Fruit fly (Drosophila melanogaster) whole organism, embryonic: ENCODE data around the gene HDAC1.
A peak's percentile ranks its signal among the peaks of the same experiment; 100 is the strongest.

Experiments used
- Abd-B ChIP-seq: fragments of 200-800 bp; sonication (Bioruptor generic); optimal IDR thresholded peaks from 2 replicates; lab custom pipeline; 2018; ENCODE audit warnings: missing biosample characterization, mild to moderate bottlenecking, missing genetic modification characterization, moderate library complexity
- Bdp1 ChIP-seq: fragments of 200-800 bp; sonication (Bioruptor generic); optimal IDR thresholded peaks from 3 replicates; lab custom pipeline; 2016; ENCODE audit warnings: missing biosample characterization, missing genetic modification characterization
- CG10321 ChIP-seq: fragments of 200-800 bp; sonication (Bioruptor generic); IDR thresholded peaks from 2 replicates; pipeline ENCODE4 v1.3.6; 2022; ENCODE audit warnings: missing biosample characterization, missing genetic modification characterization
- CG10565 ChIP-seq: fragments of 200-800 bp; sonication (Bioruptor generic); optimal IDR thresholded peaks from 3 replicates; lab custom pipeline; 2016; ENCODE audit warnings: missing biosample characterization, mild to moderate bottlenecking, missing genetic modification characterization
- CG10654 ChIP-seq: fragments of 200-800 bp; sonication (Bioruptor generic); optimal IDR thresholded peaks from 2 replicates; lab custom pipeline; 2016; ENCODE audit warnings: missing biosample characterization, missing genetic modification characterization
- CG11085 ChIP-seq: fragments of 200-800 bp; sonication (Bioruptor generic); IDR thresholded peaks from 2 replicates; pipeline ENCODE4 v1.3.6; 2022; ENCODE audit warnings: missing biosample characterization, missing genetic modification characterization
- CG12155 ChIP-seq: fragments of 200-800 bp; sonication (Bioruptor generic); optimal IDR thresholded peaks from 3 replicates; lab custom pipeline; 2016; ENCODE audit warnings: missing biosample characterization, missing genetic modification characterization
- CG12391 ChIP-seq: fragments of 200-800 bp; sonication (Bioruptor generic); optimal IDR thresholded peaks from 3 replicates; lab custom pipeline; 2018; ENCODE audit warnings: missing biosample characterization, mild to moderate bottlenecking, missing genetic modification characterization, moderate library complexity
- CG12744 ChIP-seq: fragments of 200-800 bp; sonication (Bioruptor generic); optimal IDR thresholded peaks from 2 replicates; lab custom pipeline; 2016; ENCODE audit warnings: missing biosample characterization, missing genetic modification characterization
- CG14965 ChIP-seq: fragments of 200-800 bp; sonication (Bioruptor generic); optimal IDR thresholded peaks from 2 replicates; lab custom pipeline; 2016; ENCODE audit warnings: missing biosample characterization, missing genetic modification characterization, borderline replicate concordance
- CG1647 ChIP-seq: fragments of 200-800 bp; sonication (Bioruptor generic); optimal IDR thresholded peaks from 3 replicates; lab custom pipeline; 2016; ENCODE audit warnings: missing biosample characterization, missing genetic modification characterization
- CG17328 ChIP-seq: fragments of 200-800 bp; sonication (Bioruptor generic); IDR thresholded peaks from 2 replicates; pipeline ENCODE4 v1.3.6; 2022; ENCODE audit warnings: missing biosample characterization, missing genetic modification characterization
- CG18011 ChIP-seq: fragments of 200-800 bp; sonication (Bioruptor generic); optimal IDR thresholded peaks from 2 replicates; lab custom pipeline; 2017; ENCODE audit warnings: missing biosample characterization, missing genetic modification characterization, mild to moderate bottlenecking, moderate library complexity, missing genotype
- CG2712 ChIP-seq: fragments of 200-800 bp; optimal IDR thresholded peaks from 3 replicates; lab custom pipeline; 2019; ENCODE audit warnings: missing biosample characterization, mild to moderate bottlenecking, missing genetic modification characterization, moderate library complexity
- CG2875 ChIP-seq: fragments of 200-800 bp; sonication (Bioruptor generic); optimal IDR thresholded peaks from 2 replicates; lab custom pipeline; 2017; ENCODE audit warnings: missing biosample characterization, mild to moderate bottlenecking, missing genetic modification characterization, missing genetic modification reagents
- CG34422 ChIP-seq: fragments of 200-800 bp; sonication (Bioruptor generic); IDR thresholded peaks from 3 replicates; pipeline ENCODE4 v1.3.6; 2022; ENCODE audit warnings: missing biosample characterization, missing genetic modification characterization
- CG4360 ChIP-seq: fragments of 200-800 bp; sonication (Bioruptor generic); IDR thresholded peaks from 2 replicates; pipeline ENCODE4 v1.3.6; 2022; ENCODE audit warnings: missing biosample characterization, missing genetic modification characterization
- CG6654 ChIP-seq: fragments of 200-800 bp; sonication (Bioruptor generic); optimal IDR thresholded peaks from 2 replicates; lab custom pipeline; 2017; ENCODE audit warnings: missing biosample characterization, mild to moderate bottlenecking, missing genetic modification characterization
- CG6813 ChIP-seq: fragments of 200-800 bp; sonication (Bioruptor generic); optimal IDR thresholded peaks from 2 replicates; lab custom pipeline; 2017; ENCODE audit warnings: missing biosample characterization, missing genetic modification characterization, mild to moderate bottlenecking, moderate library complexity, missing genetic modification reagents
- CG7372 ChIP-seq: fragments of 200-800 bp; sonication (Bioruptor generic); IDR thresholded peaks from 2 replicates; pipeline ENCODE4 v1.3.6; 2022; ENCODE audit warnings: missing biosample characterization, missing genetic modification characterization
- CG7556 ChIP-seq: fragments of 200-800 bp; sonication (Bioruptor generic); optimal IDR thresholded peaks from 2 replicates; lab custom pipeline; 2017; ENCODE audit warnings: missing biosample characterization, mild to moderate bottlenecking, missing genetic modification characterization
- CG8944 ChIP-seq: fragments of 200-800 bp; sonication (Bioruptor generic); optimal IDR thresholded peaks from 3 replicates; lab custom pipeline; 2016; ENCODE audit warnings: missing biosample characterization, missing genetic modification characterization
- CHES-1-like ChIP-seq: fragments of 200-800 bp; sonication (Bioruptor generic); optimal IDR thresholded peaks from 2 replicates; lab custom pipeline; 2016; ENCODE audit warnings: missing biosample characterization, missing genetic modification characterization
- Chrac-16 ChIP-seq: fragments of 200-800 bp; sonication (Bioruptor generic); optimal IDR thresholded peaks from 3 replicates; lab custom pipeline; 2016; ENCODE audit warnings: missing biosample characterization, missing genetic modification characterization
- CkIIα-i1 ChIP-seq: fragments of 200-800 bp; sonication (Bioruptor generic); IDR thresholded peaks from 2 replicates; pipeline ENCODE4 v1.3.6; 2022; ENCODE audit warnings: missing biosample characterization, missing genetic modification characterization
- Dad ChIP-seq: fragments of 200-800 bp; sonication (Bioruptor generic); optimal IDR thresholded peaks from 3 replicates; lab custom pipeline; 2016; ENCODE audit warnings: missing biosample characterization, missing genetic modification characterization
- Dbx ChIP-seq: fragments of 200-800 bp; sonication (Bioruptor generic); IDR thresholded peaks from 3 replicates; pipeline ENCODE4 v1.3.6; 2022; ENCODE audit warnings: missing biosample characterization, missing genetic modification characterization
- Doc2 ChIP-seq: fragments of 200-800 bp; sonication (Bioruptor generic); IDR thresholded peaks from 2 replicates; pipeline ENCODE4 v1.3.6; 2022; ENCODE audit warnings: missing biosample characterization, missing genetic modification characterization
- E2f1 ChIP-seq: fragments of 200-800 bp; sonication (Bioruptor generic); IDR thresholded peaks from 2 replicates; pipeline ENCODE4 v1.3.6; 2022; ENCODE audit warnings: missing biosample characterization, missing genetic modification characterization
- Ets97D ChIP-seq: fragments of 200-800 bp; sonication (Bioruptor generic); optimal IDR thresholded peaks from 3 replicates; lab custom pipeline; 2016; ENCODE audit warnings: missing biosample characterization, missing genetic modification characterization
- Fer1 ChIP-seq: fragments of 200-800 bp; sonication (Bioruptor generic); optimal IDR thresholded peaks from 2 replicates; lab custom pipeline; 2017; ENCODE audit warnings: missing biosample characterization, mild to moderate bottlenecking, missing genetic modification characterization
- HLH4C ChIP-seq: fragments of 200-800 bp; sonication (Bioruptor generic); IDR thresholded peaks from 3 replicates; pipeline ENCODE4 v1.3.6; 2022; ENCODE audit warnings: missing biosample characterization, missing genetic modification characterization; ENCODE audit not compliant: partially characterized antibody
- Med ChIP-seq: fragments of 200-800 bp; sonication (Bioruptor generic); peaks from one replicate; lab custom pipeline; 2016; ENCODE audit warnings: missing biosample characterization, missing genetic modification characterization, mild to moderate bottlenecking, inconsistent platforms, moderate library complexity
- NC2α ChIP-seq: fragments of 200-800 bp; sonication (Bioruptor generic); optimal IDR thresholded peaks from 2 replicates; lab custom pipeline; 2016; ENCODE audit warnings: missing biosample characterization, missing genetic modification characterization
- NC2β ChIP-seq: fragments of 200-800 bp; sonication (Bioruptor generic); optimal IDR thresholded peaks from 2 replicates; lab custom pipeline; 2016; ENCODE audit warnings: missing biosample characterization, missing genetic modification characterization
- Nf-YA ChIP-seq: fragments of 200-800 bp; sonication (Bioruptor generic); IDR thresholded peaks from 2 replicates; pipeline ENCODE4 v1.3.6; 2022; ENCODE audit warnings: missing biosample characterization, missing genetic modification characterization
- Optix ChIP-seq: fragments of 200-800 bp; sonication (Bioruptor generic); IDR thresholded peaks from 3 replicates; pipeline ENCODE4 v1.3.6; 2022; ENCODE audit warnings: missing biosample characterization, missing genetic modification characterization
- al ChIP-seq: fragments of 200-800 bp; sonication (Bioruptor generic); IDR thresholded peaks from 2 replicates; pipeline ENCODE4 v1.3.6; 2022; ENCODE audit warnings: missing biosample characterization, missing genetic modification characterization
- aop ChIP-seq: fragments of 200-800 bp; sonication (Bioruptor generic); IDR thresholded peaks from 2 replicates; pipeline ENCODE4 v1.3.6; 2022; ENCODE audit warnings: missing biosample characterization, missing genetic modification characterization
- ara ChIP-seq: fragments of 200-800 bp; sonication (Bioruptor generic); IDR thresholded peaks from 2 replicates; pipeline ENCODE4 v1.3.6; 2022; ENCODE audit warnings: missing biosample characterization, missing genetic modification characterization
- crol ChIP-seq: fragments of 200-800 bp; sonication (Bioruptor generic); IDR thresholded peaks from 2 replicates; pipeline ENCODE4 v1.3.6; 2022; ENCODE audit warnings: missing biosample characterization, missing genetic modification characterization
- cwo ChIP-seq: fragments of 200-800 bp; sonication (Bioruptor generic); optimal IDR thresholded peaks from 3 replicates; lab custom pipeline; 2017; ENCODE audit warnings: missing biosample characterization, missing genetic modification characterization, mild to moderate bottlenecking, moderate library complexity, missing genetic modification reagents
- pfk ChIP-seq: fragments of 200-800 bp; sonication (Bioruptor generic); optimal IDR thresholded peaks from 2 replicates; lab custom pipeline; 2018; ENCODE audit warnings: missing biosample characterization, mild to moderate bottlenecking, missing genetic modification characterization, moderate library complexity
- pita ChIP-seq: fragments of 200-800 bp; sonication (Bioruptor generic); optimal IDR thresholded peaks from 2 replicates; lab custom pipeline; 2017; ENCODE audit warnings: missing biosample characterization, mild to moderate bottlenecking, missing genetic modification characterization
- pnt ChIP-seq: fragments of 200-800 bp; sonication (Bioruptor generic); optimal IDR thresholded peaks from 3 replicates; lab custom pipeline; 2016; ENCODE audit warnings: missing biosample characterization, missing genetic modification characterization
- pzg ChIP-seq: fragments of 200-800 bp; sonication (Bioruptor generic); optimal IDR thresholded peaks from 3 replicates; lab custom pipeline; 2018; ENCODE audit warnings: missing biosample characterization, mild to moderate bottlenecking, missing genetic modification characterization, moderate library complexity
- row ChIP-seq: fragments of 200-800 bp; sonication (Bioruptor generic); IDR thresholded peaks from 3 replicates; pipeline ENCODE4 v1.3.6; 2022; ENCODE audit warnings: missing biosample characterization, missing genetic modification characterization
- sim ChIP-seq: fragments of 200-800 bp; sonication (Bioruptor generic); IDR thresholded peaks from 2 replicates; pipeline ENCODE4 v1.3.6; 2022; ENCODE audit warnings: missing biosample characterization, missing genetic modification characterization
- slbo ChIP-seq: fragments of 200-800 bp; sonication (Bioruptor generic); IDR thresholded peaks from 2 replicates; pipeline ENCODE4 v1.3.6; 2022; ENCODE audit warnings: missing biosample characterization, missing genetic modification characterization
- slp2 ChIP-seq: fragments of 200-800 bp; sonication (Bioruptor generic); optimal IDR thresholded peaks from 2 replicates; lab custom pipeline; 2016; ENCODE audit warnings: missing biosample characterization, missing genetic modification characterization
- tio ChIP-seq: fragments of 200-800 bp; sonication (Bioruptor generic); optimal IDR thresholded peaks from 2 replicates; lab custom pipeline; 2017; ENCODE audit warnings: missing biosample characterization, missing genetic modification characterization, inconsistent platforms
- zfh1 ChIP-seq: fragments of 200-800 bp; sonication (Bioruptor generic); IDR thresholded peaks from 3 replicates; pipeline ENCODE4 v1.3.6; 2022; ENCODE audit warnings: missing biosample characterization, missing genetic modification characterization

Gene HDAC1

dm6 chr3L:4613083-4613482 lies 13.5 kb upstream of the HDAC1 start (continued):
- TF ChIP-seq CG34422 (peak; percentile 96), Optix (GFP tag; lab: Robert Waterston, UW) (peak; percentile 81), CG10654 (GFP tag; lab: Kevin White, UChicago) (peak; percentile 91), E2f1 (GFP tag; lab: Robert Waterston, UW) (peak; percentile 94), crol (GFP tag; lab: Robert Waterston, UW) (peak; percentile 37; the same call in 1 of the 2 replicates), aop (GFP tag; lab: Robert Waterston, UW) (0 out of 2 replicates have a peak, but pooled peaks have one; percentile 46), sim (GFP tag; lab: Robert Waterston, UW) (peak; percentile 90), CG18011 (GFP tag; lab: Kevin White, UChicago) (peak; percentile 77), NC2β (GFP tag; lab: Kevin White, UChicago) (peak; percentile 79), CG6813 (peak; percentile 96), cwo (GFP tag; lab: Kevin White, UChicago) (peak; percentile 88), Dad (GFP tag; lab: Kevin White, UChicago) (peak; percentile 88), HLH4C (GFP tag; lab: Robert Waterston, UW) (no peak), pfk (GFP tag; lab: Kevin White, UChicago) (peak; percentile 31), CG4360 (peak; percentile 66), CG10321 (GFP tag; lab: Robert Waterston, UW) (peak; percentile 71), CG12744 (GFP tag; lab: Kevin White, UChicago) (peak; percentile 81), tio (GFP tag; lab: Kevin White, UChicago) (peak; percentile 87), CG10565 (GFP tag; lab: Kevin White, UChicago) (peak; percentile 68), slp2 (peak; percentile 76), CG6654 (peak; percentile 80), CG1647 (peak; percentile 93), CG12155 (peak; percentile 83), Dbx (GFP tag; lab: Robert Waterston, UW) (peak; percentile 92), CG2875 (GFP tag; lab: Kevin White, UChicago) (peak; percentile 89), CG11085 (peak; percentile 73), Bdp1 (peak; percentile 67), row (peak; percentile 96), pnt (GFP tag; lab: Kevin White, UChicago) (peak; percentile 76), Fer1 (GFP tag; lab: Kevin White, UChicago) (peak; percentile 94), NC2α (GFP tag; lab: Kevin White, UChicago) (peak; percentile 49), CG7556 (GFP tag; lab: Kevin White, UChicago) (peak; percentile 91), CG2712 (tag; lab: Kevin White, UChicago) (peak; percentile 97), CkIIα-i1 (GFP tag; lab: Robert Waterston, UW) (peak; percentile 63; the same call in 1 of the 2 replicates), pzg (GFP tag; lab: Kevin White, UChicago) (no peak), CG7372 (GFP tag; lab: Robert Waterston, UW) (peak; percentile 92), Abd-B (peak; percentile 91), Doc2 (GFP tag; lab: Robert Waterston, UW) (peak; percentile 80), ara (GFP tag; lab: Robert Waterston, UW) (peak; percentile 96), Med (peak; percentile 97), CG8944 (GFP tag; lab: Kevin White, UChicago) (peak; percentile 68), Ets97D (peak; percentile 80), slbo (peak; percentile 90), Nf-YA (GFP tag; lab: Robert Waterston, UW) (peak; percentile 93), al (peak; percentile 85), pita (GFP tag; lab: Kevin White, UChicago) (no peak), CG12391 (tag; lab: Kevin White, UChicago) (peak; percentile 94), CG17328 (GFP tag; lab: Robert Waterston, UW) (peak; percentile 90), CG14965 (GFP tag; lab: Kevin White, UChicago) (peak; percentile 66), zfh1 (GFP tag; lab: Robert Waterston, UW) (peak; percentile 95), CHES-1-like (GFP tag; lab: Kevin White, UChicago) (peak; percentile 77), Chrac-16 (GFP tag; lab: Kevin White, UChicago) (peak; percentile 83)
